Fruit fly (Drosophila melanogaster) whole organism, larva: Measurements from ENCODE around the gene CG31826.
A peak's percentile ranks its signal among the peaks of the same experiment; 100 is the strongest.

ENCODE experiments used
- noc ChIP-seq: fragments of 200-800 bp; sonication (Bioruptor generic); optimal IDR thresholded peaks from 3 replicates; lab custom pipeline; 2019; ENCODE audit warnings: missing biosample characterization, mild to moderate bottlenecking, missing genetic modification characterization, moderate library complexity

The CG31826 gene

dm6 chr2L:15773013-15773412, at the start of gene CG31826:
Gene CG31826 (minus strand): TSS chr2L:15773113.
- no peak for TF ChIP-seq noc

dm6 chr2L:15812041-15812440, 39.1 kb upstream of the CG31826 start, which contains the start of gene CG42876:
Gene CG42876 (minus strand): TSS chr2L:15812141.
- no peak for TF ChIP-seq noc

- no peak for TF ChIP-seq noc
These were observed 23.4 kb upstream of the CG31826 start for dm6 chr2L:15796300-15796699.

- no peak for TF ChIP-seq noc
These were observed 10.9 kb upstream of the CG31826 start, which contains the start of gene t-Grip91 for dm6 chr2L:15783785-15784184. Gene t-Grip91 (plus strand): TSS chr2L:15784085.

- no peak for TF ChIP-seq noc
These were observed 10.1 kb upstream of the CG31826 start for dm6 chr2L:15782996-15783395.

- no peak for TF ChIP-seq noc
These were observed 3.8 kb upstream of the CG31826 start, which contains the start of gene CG43760 for dm6 chr2L:15776752-15777151. Gene CG43760 (minus strand): TSS chr2L:15776852.

dm6 chr2L:15770978-15771377, 1.9 kb downstream of the CG31826 start, which contains the start of gene Ku80:
Gene Ku80 (minus strand): TSS chr2L:15771159.
- TF ChIP-seq noc: no peak

dm6 chr2L:15768097-15768496, 4.8 kb downstream of the CG31826 start, which contains the start of gene wek:
Gene wek (minus strand): TSS chr2L:15768349.
- no peak for TF ChIP-seq noc

dm6 chr2L:15764029-15764428, 8.9 kb downstream of the CG31826 start, which contains the start of gene CG3793:
Gene CG3793 (plus strand): TSS chr2L:15764220.
- no peak for TF ChIP-seq noc

dm6 chr2L:15763401-15763800, 9.5 kb downstream of the CG31826 start:
- TF ChIP-seq noc: no peak

dm6 chr2L:15762466-15762865, 10.4 kb downstream of the CG31826 start, which contains the start of gene Gli:
Gene Gli (minus strand): TSS chr2L:15762758.
- no peak for TF ChIP-seq noc

dm6 chr2L:15761409-15762407, 11.2 kb downstream of the CG31826 start:
- TF ChIP-seq noc: peak; percentile 53

dm6 chr2L:15760666-15761065, 12.2 kb downstream of the CG31826 start:
- no peak for TF ChIP-seq noc

- TF ChIP-seq noc: no peak
These were observed 20.8 kb downstream of the CG31826 start, which contains the start of gene Mtr4 for dm6 chr2L:15752096-15752495. Gene Mtr4 (plus strand): TSS chr2L:15752263.

- no peak for TF ChIP-seq noc
These were observed 21.7 kb downstream of the CG31826 start for dm6 chr2L:15751259-15751555.

dm6 chr2L:15750523-15751258, 22.2 kb downstream of the CG31826 start, which contains the start of gene ND-B17:
Gene ND-B17 (minus strand): TSS chr2L:15751078.
- TF ChIP-seq noc: no peak

- no peak for TF ChIP-seq noc
These were observed 23.6 kb downstream of the CG31826 start for dm6 chr2L:15749313-15749712.
